Worm (Caenorhabditis elegans) whole organism, mixed stage, embryonic: Measurements from ENCODE around the gene col-146.

Source experiments
- blmp-1 ChIP-seq: fragments of 150-350 bp; optimal IDR thresholded peaks from 2 replicates; lab custom pipeline; 2014; ENCODE audit warnings: missing biosample characterization, missing genetic modification characterization
- cnd-1 ChIP-seq: fragments of 200-800 bp; sonication (Bioruptor generic); optimal IDR thresholded peaks from 2 replicates; lab custom pipeline; 2018; ENCODE audit warnings: mild to moderate bottlenecking, missing genetic modification characterization, missing compliant biosample characterization
- elt-1 ChIP-seq: sonication (generic microtip); optimal IDR thresholded peaks from 2 replicates; lab custom pipeline; 2017; ENCODE audit warnings: missing genetic modification characterization, mild to moderate bottlenecking, missing compliant biosample characterization, antibody characterized with exemption, moderate library complexity, borderline replicate concordance; ENCODE audit not compliant: insufficient read depth
- elt-3 ChIP-seq: fragments of 150-350 bp; optimal IDR thresholded peaks from 2 replicates; lab custom pipeline; 2014; ENCODE audit warnings: missing biosample characterization, missing genetic modification characterization
- mep-1 ChIP-seq: fragments of 150-350 bp; optimal IDR thresholded peaks from 2 replicates; lab custom pipeline; 2017; ENCODE audit warnings: missing biosample characterization, missing genetic modification reagents, missing genetic modification characterization, inconsistent platforms
- nhr-76 ChIP-seq: sonication (generic microtip); optimal IDR thresholded peaks from 2 replicates; lab custom pipeline; 2017; ENCODE audit warnings: missing biosample characterization, missing genetic modification characterization
- pha-4 ChIP-seq: fragments of 150-350 bp; optimal IDR thresholded peaks from 2 replicates; lab custom pipeline; 2018; ENCODE audit warnings: missing biosample characterization, missing genetic modification reagents, missing genetic modification characterization
- snpc-4 ChIP-seq: fragments of 150-350 bp; optimal IDR thresholded peaks from 2 replicates; lab custom pipeline; 2014; ENCODE audit warnings: missing biosample characterization, missing genetic modification characterization
- sptf-1 ChIP-seq: sonication (generic microtip); optimal IDR thresholded peaks from 2 replicates; lab custom pipeline; 2017; ENCODE audit warnings: mild to moderate bottlenecking, missing genetic modification characterization, moderate library complexity, missing compliant biosample characterization
- unc-120 ChIP-seq: sonication (generic microtip); optimal IDR thresholded peaks from 2 replicates; lab custom pipeline; 2017; ENCODE audit warnings: missing genetic modification characterization, missing compliant biosample characterization; ENCODE audit not compliant: poor library complexity, severe bottlenecking
- unc-39 ChIP-seq: fragments of 150-350 bp; optimal IDR thresholded peaks from 2 replicates; lab custom pipeline; 2014; ENCODE audit warnings: missing biosample characterization, missing genetic modification characterization
- unc-62 ChIP-seq: fragments of 150-350 bp; optimal IDR thresholded peaks from 2 replicates; lab custom pipeline; 2014; ENCODE audit warnings: missing biosample characterization, missing genetic modification reagents, missing genetic modification characterization

DNA sequence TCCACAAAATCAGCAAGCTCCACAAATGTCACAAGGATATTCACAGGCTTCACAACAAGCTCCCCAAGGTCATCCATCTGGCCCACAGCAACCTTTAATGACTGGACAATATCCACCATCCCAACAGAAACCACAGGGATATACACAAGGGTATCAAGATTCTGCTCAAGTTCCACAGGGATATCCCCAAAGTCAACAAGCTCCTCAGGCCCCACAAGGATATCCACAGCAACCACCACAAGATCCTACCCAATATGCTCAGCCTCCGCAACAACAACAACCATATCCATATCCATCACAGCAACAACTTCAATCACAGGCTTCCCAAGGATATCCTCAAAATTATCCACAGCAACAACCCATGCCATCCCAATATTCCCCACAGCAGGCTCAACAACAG, 13.1 kb upstream of the col-146 start:
- TF ChIP-seq elt-1 (no peak), sptf-1 (no peak), pha-4 (tag; lab: Kevin White, UChicago) (no peak), snpc-4 (tag; lab: Kevin White, UChicago) (no peak), blmp-1 (no peak), unc-39 (tag; lab: Kevin White, UChicago) (no peak), unc-62 (GFP tag; lab: Kevin White, UChicago) (no peak), mep-1 (tag; lab: Kevin White, UChicago) (no peak), unc-120 (tag; lab: Kevin White, UChicago) (no peak), elt-3 (tag; lab: Kevin White, UChicago) (no peak), cnd-1 (tag; lab: Kevin White, UChicago) (no peak), nhr-76 (tag; lab: Kevin White, UChicago) (no peak)
